Fruit fly (Drosophila melanogaster) ovary, adult (tissue): ENCODE measurements around the gene ca.

Experiments
- CG17801 ChIP-seq: fragments of 200-800 bp; optimal IDR thresholded peaks from 2 replicates; lab custom pipeline; 2019; ENCODE audit warnings: missing biosample characterization, mild to moderate bottlenecking, missing genetic modification characterization, moderate library complexity; ENCODE audit not compliant: partially characterized antibody

The ca gene

dm6 chr3R:29834759-29835709, 28.4 kb downstream of the ca start, which contains the start of gene Atg16:
Atg16 (minus strand) TSS chr3R:29835101.
- TF ChIP-seq CG17801 (GFP tag; lab: Kevin White, UChicago): no peak

DNA sequence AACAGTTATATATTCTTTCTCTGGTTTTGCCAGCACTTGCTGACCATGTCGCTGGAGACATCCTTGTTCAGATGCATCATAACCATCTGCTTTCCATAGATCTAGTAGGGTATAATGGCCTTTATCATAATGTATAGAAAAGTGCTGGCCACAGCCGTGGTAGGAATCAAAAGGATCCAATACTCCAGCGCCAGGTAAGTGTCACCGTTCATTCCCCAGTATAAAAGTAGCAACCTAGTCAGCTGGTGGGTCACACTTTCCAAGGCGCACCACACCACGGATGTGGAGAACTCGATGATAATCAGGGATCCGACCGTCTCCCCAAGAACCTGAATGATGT, 29.1 kb downstream of the ca start, which contains the start of gene Prtl99C:
TSS of gene Prtl99C (plus strand) at position 241 of the 340 bp plus-strand sequence.
- TF ChIP-seq CG17801 (GFP tag; lab: Kevin White, UChicago): no peak

- no peak for TF ChIP-seq CG17801 (GFP tag; lab: Kevin White, UChicago)
Measured at dm6 chr3R:29836188-29836587, 29.6 kb downstream of the ca start, which contains the start of gene CG42592. CG42592 (minus strand) TSS chr3R:29836288.

dm6 chr3R:29837771-29838170, 31.2 kb downstream of the ca start:
- TF ChIP-seq CG17801 (GFP tag; lab: Kevin White, UChicago): no peak

DNA sequence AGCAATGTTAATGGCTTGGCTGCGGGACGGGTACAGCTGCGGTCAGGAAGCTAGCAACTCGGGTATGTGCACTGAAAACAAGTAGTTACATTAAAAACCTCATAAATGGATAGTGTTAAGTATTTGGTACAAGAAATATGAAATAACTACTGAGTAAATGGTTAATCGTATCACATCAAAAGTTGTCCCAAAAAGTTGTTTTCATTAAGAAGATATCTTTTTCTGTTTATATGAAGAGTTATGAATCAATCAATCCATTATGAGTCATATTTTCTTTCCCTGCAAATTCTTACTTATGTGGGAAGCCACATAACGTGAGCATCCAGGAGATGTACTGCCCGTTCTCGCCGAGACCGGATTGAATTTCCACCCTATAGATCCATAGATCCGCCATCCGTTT, 32.1 kb downstream of the ca start:
- no peak for TF ChIP-seq CG17801 (GFP tag; lab: Kevin White, UChicago)

dm6 chr3R:29839707-29840311, 33.2 kb downstream of the ca start:
- TF ChIP-seq CG17801 (GFP tag; lab: Kevin White, UChicago): peak; percentile 3

- no peak for TF ChIP-seq CG17801 (GFP tag; lab: Kevin White, UChicago)
Measured at dm6 chr3R:29841293-29841791, 34.7 kb downstream of the ca start, which contains the start of gene Cad99C. Cad99C (plus strand) TSS chr3R:29841657.

DNA sequence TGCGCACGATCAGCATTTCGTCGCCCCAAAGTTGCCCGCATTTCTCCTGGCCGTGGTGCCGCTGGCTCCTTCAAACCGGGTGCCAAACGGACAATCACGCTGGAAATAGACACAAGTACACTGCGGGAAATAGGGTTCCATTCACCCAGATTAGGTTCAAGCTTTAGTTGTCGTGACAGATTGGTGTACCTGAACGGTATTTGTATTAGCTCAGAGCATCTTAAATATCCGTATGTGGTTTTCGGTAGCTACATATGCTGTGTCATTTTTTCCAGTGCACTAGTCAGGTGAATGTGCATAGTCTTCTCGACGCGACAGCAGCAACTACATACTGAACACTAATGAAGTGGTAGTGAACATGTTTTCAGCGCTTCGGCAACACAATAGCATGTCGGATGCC, 40.5 kb downstream of the ca start:
- TF ChIP-seq CG17801 (GFP tag; lab: Kevin White, UChicago): no peak

DNA sequence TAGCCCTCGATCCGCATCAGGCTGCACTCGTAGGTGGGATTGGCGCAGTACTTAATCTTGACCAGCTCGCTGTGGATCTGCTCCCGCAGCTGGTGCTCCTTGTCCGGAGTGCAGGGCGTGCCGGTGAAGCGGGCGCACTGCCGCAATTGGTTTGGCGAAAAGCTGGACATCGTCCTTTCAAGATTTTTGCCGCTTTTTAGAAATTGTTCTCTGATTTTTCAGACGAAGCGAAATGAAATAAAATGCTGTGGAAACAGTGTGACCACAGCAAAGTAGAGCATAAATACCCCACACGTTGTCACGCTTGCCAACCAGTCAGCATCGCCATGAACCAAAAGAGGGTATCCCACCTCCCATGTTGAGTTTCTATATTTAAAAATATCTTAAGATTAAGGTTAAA, 50.6 kb downstream of the ca start, which contains the start of gene dgt1:
TSS of gene dgt1 (minus strand) at position 264 of the 400 bp plus-strand sequence.
- no peak for TF ChIP-seq CG17801 (GFP tag; lab: Kevin White, UChicago)

dm6 chr3R:29858806-29859205, 52.2 kb downstream of the ca start, which contains the start of gene CG7824:
CG7824 (minus strand) TSS chr3R:29858936.
- TF ChIP-seq CG17801 (GFP tag; lab: Kevin White, UChicago): no peak

dm6 chr3R:29859763-29860162, 53.2 kb downstream of the ca start:
- peak; percentile 27 for TF ChIP-seq CG17801 (GFP tag; lab: Kevin White, UChicago)

dm6 chr3R:29861432-29862249, 55.0 kb downstream of the ca start, which contains the start of the genes CG15514 and RpS8:
CG15514 (minus strand) TSS chr3R:29861494.
RpS8 (plus strand) TSS chr3R:29861582.
- peak; percentile 74 for TF ChIP-seq CG17801 (GFP tag; lab: Kevin White, UChicago)

dm6 chr3R:29862795-29863194, 56.2 kb downstream of the ca start:
- no peak for TF ChIP-seq CG17801 (GFP tag; lab: Kevin White, UChicago)
